Fruit fly (Drosophila melanogaster) whole organism, prepupa: ENCODE measurements around the gene Esyt2.
A peak's percentile ranks its signal among the peaks of the same experiment; 100 is the strongest.

Experiments
- Blimp-1 ChIP-seq: fragments of 200-800 bp; sonication (Bioruptor generic); optimal IDR thresholded peaks from 3 replicates; lab custom pipeline; 2017; ENCODE audit warnings: missing biosample characterization, missing genetic modification characterization, mild to moderate bottlenecking, moderate library complexity, missing genetic modification reagents
- CG10631 ChIP-seq: fragments of 200-800 bp; sonication (Bioruptor generic); optimal IDR thresholded peaks from 2 replicates; lab custom pipeline; 2016; ENCODE audit warnings: missing biosample characterization, missing genetic modification characterization
- CG10669 ChIP-seq: fragments of 200-800 bp; sonication (Bioruptor generic); optimal IDR thresholded peaks from 3 replicates; lab custom pipeline; 2018; ENCODE audit warnings: missing biosample characterization, mild to moderate bottlenecking, missing genetic modification characterization, moderate library complexity
- CG11762 ChIP-seq: fragments of 200-800 bp; sonication (Bioruptor generic); optimal IDR thresholded peaks from 3 replicates; lab custom pipeline; 2016; ENCODE audit warnings: missing biosample characterization, missing genetic modification characterization; ENCODE audit not compliant: insufficient read depth
- CG1621 ChIP-seq: fragments of 200-800 bp; sonication (Bioruptor generic); optimal IDR thresholded peaks from 3 replicates; lab custom pipeline; 2018; ENCODE audit warnings: missing biosample characterization, mild to moderate bottlenecking, missing genetic modification characterization
- CG16779 ChIP-seq: fragments of 200-800 bp; sonication (Bioruptor generic); optimal IDR thresholded peaks from 3 replicates; lab custom pipeline; 2017; ENCODE audit warnings: missing biosample characterization, mild to moderate bottlenecking, missing genetic modification characterization
- CG31627 ChIP-seq: fragments of 200-800 bp; sonication (Bioruptor generic); optimal IDR thresholded peaks from 3 replicates; lab custom pipeline; 2016; ENCODE audit warnings: missing biosample characterization, missing genetic modification characterization
- CG32006 ChIP-seq: fragments of 200-800 bp; sonication (Bioruptor generic); optimal IDR thresholded peaks from 3 replicates; lab custom pipeline; 2017; ENCODE audit warnings: missing biosample characterization, mild to moderate bottlenecking, missing genetic modification characterization
- CG34406 ChIP-seq: fragments of 200-800 bp; sonication (Bioruptor generic); optimal IDR thresholded peaks from 3 replicates; lab custom pipeline; 2016; ENCODE audit warnings: missing biosample characterization, missing genetic modification characterization
- CG3919 ChIP-seq: fragments of 200-800 bp; sonication (Bioruptor generic); optimal IDR thresholded peaks from 3 replicates; lab custom pipeline; 2016; ENCODE audit warnings: missing biosample characterization, missing genetic modification characterization
- CG4318 ChIP-seq: fragments of 200-800 bp; sonication (Bioruptor generic); optimal IDR thresholded peaks from 3 replicates; lab custom pipeline; 2017; ENCODE audit warnings: missing biosample characterization, mild to moderate bottlenecking, missing genetic modification characterization
- CG6163 ChIP-seq: fragments of 200-800 bp; sonication (Bioruptor generic); IDR thresholded peaks from 3 replicates; pipeline ENCODE4 v1.3.6; 2022; ENCODE audit warnings: missing biosample characterization, missing genetic modification characterization
- CG6276 ChIP-seq: fragments of 200-800 bp; sonication (Bioruptor generic); optimal IDR thresholded peaks from 2 replicates; lab custom pipeline; 2017; ENCODE audit warnings: missing biosample characterization, mild to moderate bottlenecking, missing genetic modification characterization
- CG6792 ChIP-seq: fragments of 200-800 bp; sonication (Bioruptor generic); optimal IDR thresholded peaks from 3 replicates; lab custom pipeline; 2016; ENCODE audit warnings: missing biosample characterization, missing genetic modification characterization
- CG6808 ChIP-seq: fragments of 200-800 bp; sonication (Bioruptor generic); optimal IDR thresholded peaks from 3 replicates; lab custom pipeline; 2017; ENCODE audit warnings: missing biosample characterization, missing genetic modification characterization, mild to moderate bottlenecking, moderate library complexity, missing genetic modification reagents
- CG7368 ChIP-seq: fragments of 200-800 bp; sonication (Bioruptor generic); optimal IDR thresholded peaks from 3 replicates; lab custom pipeline; 2016; ENCODE audit warnings: missing biosample characterization, missing genetic modification characterization
- CG8119 ChIP-seq: fragments of 200-800 bp; sonication (Bioruptor generic); IDR thresholded peaks from 3 replicates; pipeline ENCODE4 v1.3.6; 2022; ENCODE audit warnings: missing biosample characterization, missing genetic modification characterization
- CG8319 ChIP-seq: fragments of 200-800 bp; sonication (Bioruptor generic); optimal IDR thresholded peaks from 3 replicates; lab custom pipeline; 2016; ENCODE audit warnings: missing biosample characterization, missing genetic modification characterization
- CG8632 ChIP-seq: fragments of 200-800 bp; sonication (Bioruptor generic); optimal IDR thresholded peaks from 3 replicates; lab custom pipeline; 2016; ENCODE audit warnings: missing biosample characterization, missing genetic modification characterization
- CG9139 ChIP-seq: fragments of 200-800 bp; sonication (Bioruptor generic); optimal IDR thresholded peaks from 3 replicates; lab custom pipeline; 2017; ENCODE audit warnings: missing biosample characterization, mild to moderate bottlenecking, missing genetic modification characterization
- Eip75B ChIP-seq: fragments of 200-800 bp; sonication (Bioruptor generic); optimal IDR thresholded peaks from 3 replicates; lab custom pipeline; 2016; ENCODE audit warnings: missing biosample characterization, missing genetic modification characterization
- Eip78C ChIP-seq: fragments of 200-800 bp; sonication (Bioruptor generic); peaks from one replicate; lab custom pipeline; 2016; ENCODE audit warnings: missing biosample characterization, missing genetic modification characterization
- Eip93F ChIP-seq: fragments of 200-800 bp; sonication (Bioruptor generic); optimal IDR thresholded peaks from 2 replicates; lab custom pipeline; 2016; ENCODE audit warnings: missing biosample characterization, mild to moderate bottlenecking, missing genetic modification characterization
- Ets21C ChIP-seq: fragments of 200-800 bp; sonication (Bioruptor generic); optimal IDR thresholded peaks from 3 replicates; lab custom pipeline; 2016; ENCODE audit warnings: missing biosample characterization, missing genetic modification characterization
- Ets96B ChIP-seq: fragments of 200-800 bp; optimal IDR thresholded peaks from 2 replicates; lab custom pipeline; 2019; ENCODE audit warnings: missing biosample characterization, mild to moderate bottlenecking, missing genetic modification characterization, moderate library complexity
- Gug ChIP-seq: fragments of 200-800 bp; sonication (Bioruptor generic); IDR thresholded peaks from 2 replicates; pipeline ENCODE4 v1.3.6; 2022; ENCODE audit warnings: missing biosample characterization, missing genetic modification characterization
- Hr38 ChIP-seq: sonication (Bioruptor generic); optimal IDR thresholded peaks from 2 replicates; lab custom pipeline; 2016; ENCODE audit warnings: missing biosample characterization, missing genetic modification characterization
- Hr39 ChIP-seq: fragments of 200-800 bp; sonication (Bioruptor generic); optimal IDR thresholded peaks from 2 replicates; lab custom pipeline; 2016; ENCODE audit warnings: missing biosample characterization, missing genetic modification characterization
- Hr4 ChIP-seq: fragments of 200-800 bp; sonication (Bioruptor generic); optimal IDR thresholded peaks from 3 replicates; lab custom pipeline; 2016; ENCODE audit warnings: missing biosample characterization, missing genetic modification characterization
- Lpt ChIP-seq: fragments of 200-800 bp; sonication (Bioruptor generic); optimal IDR thresholded peaks from 3 replicates; lab custom pipeline; 2016; ENCODE audit warnings: missing biosample characterization, missing genetic modification characterization
- Met ChIP-seq: fragments of 200-800 bp; sonication (Bioruptor generic); optimal IDR thresholded peaks from 3 replicates; lab custom pipeline; 2016; ENCODE audit warnings: missing biosample characterization, missing genetic modification characterization
- OdsH ChIP-seq: fragments of 200-800 bp; sonication (Bioruptor generic); optimal IDR thresholded peaks from 3 replicates; lab custom pipeline; 2016; ENCODE audit warnings: missing biosample characterization, missing genetic modification characterization
- Smox ChIP-seq: fragments of 200-800 bp; sonication (Bioruptor generic); optimal IDR thresholded peaks from 3 replicates; lab custom pipeline; 2016; ENCODE audit warnings: missing biosample characterization, missing genetic modification characterization
- Sox102F ChIP-seq: fragments of 200-800 bp; sonication (Bioruptor generic); optimal IDR thresholded peaks from 2 replicates; lab custom pipeline; 2016; ENCODE audit warnings: missing biosample characterization, mild to moderate bottlenecking, missing genetic modification characterization
- Sox15 ChIP-seq: fragments of 200-800 bp; sonication (Bioruptor generic); optimal IDR thresholded peaks from 3 replicates; lab custom pipeline; 2016; ENCODE audit warnings: missing biosample characterization, missing genetic modification characterization
- achi ChIP-seq: fragments of 200-800 bp; sonication (Bioruptor generic); optimal IDR thresholded peaks from 3 replicates; lab custom pipeline; 2016; ENCODE audit warnings: missing biosample characterization, missing genetic modification characterization
- acj6 ChIP-seq: fragments of 200-800 bp; sonication (Bioruptor generic); optimal IDR thresholded peaks from 3 replicates; lab custom pipeline; 2016; ENCODE audit warnings: missing biosample characterization, missing genetic modification characterization
- cyc ChIP-seq: fragments of 200-800 bp; sonication (Bioruptor generic); optimal IDR thresholded peaks from 3 replicates; lab custom pipeline; 2016; ENCODE audit warnings: missing biosample characterization, missing genetic modification characterization
- dac ChIP-seq: fragments of 200-800 bp; sonication (Bioruptor generic); optimal IDR thresholded peaks from 2 replicates; lab custom pipeline; 2017; ENCODE audit warnings: missing biosample characterization, mild to moderate bottlenecking, missing genetic modification characterization
- dsx ChIP-seq: fragments of 200-800 bp; optimal IDR thresholded peaks from 3 replicates; lab custom pipeline; 2019; ENCODE audit warnings: missing biosample characterization, mild to moderate bottlenecking, missing genetic modification characterization, moderate library complexity; ENCODE audit not compliant: poor library complexity, severe bottlenecking
- eg ChIP-seq: fragments of 200-800 bp; sonication (Bioruptor generic); IDR thresholded peaks from 3 replicates; pipeline ENCODE4 v1.3.6; 2022; ENCODE audit warnings: missing biosample characterization, missing genetic modification characterization
- fd59A ChIP-seq: fragments of 200-800 bp; sonication (Bioruptor generic); optimal IDR thresholded peaks from 2 replicates; lab custom pipeline; 2017; ENCODE audit warnings: missing biosample characterization, mild to moderate bottlenecking, missing genetic modification characterization, missing genetic modification reagents
- fd85E ChIP-seq: fragments of 200-800 bp; sonication (Bioruptor generic); optimal IDR thresholded peaks from 3 replicates; lab custom pipeline; 2016; ENCODE audit warnings: missing biosample characterization, missing genetic modification characterization
- fkh ChIP-seq: fragments of 200-800 bp; sonication (Bioruptor generic); optimal IDR thresholded peaks from 3 replicates; lab custom pipeline; 2017; ENCODE audit warnings: missing biosample characterization, mild to moderate bottlenecking, missing genetic modification characterization, moderate library complexity
- lz ChIP-seq: fragments of 200-800 bp; sonication (Bioruptor generic); optimal IDR thresholded peaks from 3 replicates; lab custom pipeline; 2016; ENCODE audit warnings: missing biosample characterization, missing genetic modification characterization
- net ChIP-seq: fragments of 200-800 bp; sonication (Bioruptor generic); optimal IDR thresholded peaks from 3 replicates; lab custom pipeline; 2016; ENCODE audit warnings: missing biosample characterization, missing genetic modification characterization
- pdm3 ChIP-seq: fragments of 200-800 bp; sonication (Bioruptor generic); optimal IDR thresholded peaks from 3 replicates; lab custom pipeline; 2016; ENCODE audit warnings: missing biosample characterization, missing genetic modification characterization
- salr ChIP-seq, 2 experiments: fragments of 200-800 bp; sonication (Bioruptor generic); optimal IDR thresholded peaks; 3 replicates each; lab custom pipeline; 2016 to 2018; ENCODE audit warnings: missing biosample characterization in 2 of 2, missing genetic modification characterization in 2 of 2, mild to moderate bottlenecking in 1 of 2
- ss ChIP-seq, 2 experiments: fragments of 200-800 bp; sonication (Bioruptor generic); optimal IDR thresholded peaks; 2 replicates in 1 of 2; 3 replicates in 1 of 2; lab custom pipeline; 2017 to 2018; ENCODE audit warnings: mild to moderate bottlenecking in 2 of 2, missing biosample characterization in 2 of 2, missing genetic modification characterization in 2 of 2, moderate library complexity in 1 of 2
- svp ChIP-seq: fragments of 200-800 bp; sonication (Bioruptor generic); peaks from one replicate; lab custom pipeline; 2016; ENCODE audit warnings: missing biosample characterization, missing genetic modification characterization
- topi ChIP-seq: fragments of 200-800 bp; sonication (Bioruptor generic); optimal IDR thresholded peaks from 3 replicates; lab custom pipeline; 2016; ENCODE audit warnings: missing biosample characterization, missing genetic modification characterization
- vri ChIP-seq: fragments of 200-800 bp; sonication (Bioruptor generic); optimal IDR thresholded peaks from 3 replicates; lab custom pipeline; 2016; ENCODE audit warnings: missing biosample characterization, mild to moderate bottlenecking, missing genetic modification characterization

Esyt2 gene

DNA sequence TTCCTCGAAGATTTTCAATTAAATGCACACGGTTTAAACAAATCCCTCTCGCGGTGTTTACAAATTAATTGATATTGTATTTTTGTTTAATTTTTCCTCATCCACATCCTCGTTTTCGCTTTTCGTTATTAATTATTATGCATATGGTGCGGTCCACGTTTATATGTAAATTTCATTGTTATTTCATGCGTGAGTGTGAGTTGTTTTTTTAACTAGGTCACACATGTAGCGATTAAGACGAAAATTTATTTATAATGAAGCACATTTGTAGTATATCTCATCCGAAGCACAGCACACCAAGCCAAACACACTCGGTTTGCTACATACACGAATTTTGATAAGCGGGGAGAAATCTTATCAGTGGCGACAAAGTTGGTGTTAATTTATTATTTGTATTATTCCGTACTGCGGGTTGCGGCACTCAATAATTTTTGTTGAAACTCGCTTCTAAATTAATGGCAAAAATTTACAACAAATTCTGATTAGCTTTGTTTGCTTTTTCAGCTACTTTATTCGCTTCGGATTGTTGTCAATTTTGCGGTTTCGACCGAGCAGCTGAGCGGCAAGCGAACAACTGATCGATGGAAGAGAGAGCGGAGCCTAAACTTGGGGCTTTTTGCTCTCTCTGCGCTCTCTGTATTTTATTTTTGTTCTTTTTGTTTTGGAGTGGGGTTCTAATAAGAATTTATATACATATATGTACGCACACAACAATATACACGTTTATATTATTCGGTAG is 27.0 kb downstream of the Esyt2 start:
- TF ChIP-seq CG4318 (GFP tag; lab: Kevin White, UChicago) = no peak
- TF ChIP-seq CG8119 (GFP tag; lab: Robert Waterston, UW) = no peak
- no peak for TF ChIP-seq dac
- TF ChIP-seq CG6792 (GFP tag; lab: Kevin White, UChicago) = no peak
- no peak for TF ChIP-seq CG1621 (tag; lab: Kevin White, UChicago)
- peak; percentile 19; the same call in 1 of the 3 replicates for TF ChIP-seq eg (GFP tag; lab: Robert Waterston, UW)
- TF ChIP-seq topi (GFP tag; lab: Kevin White, UChicago) = no peak
- TF ChIP-seq Smox = no peak
- TF ChIP-seq CG6276 (GFP tag; lab: Kevin White, UChicago) = no peak
- TF ChIP-seq Met (GFP tag; lab: Kevin White, UChicago) = no peak
- no peak for TF ChIP-seq Hr39 (GFP tag; lab: Kevin White, UChicago)
- no peak for TF ChIP-seq Eip78C (GFP tag; lab: Kevin White, UChicago)
- no peak for TF ChIP-seq ss (GFP tag; optimal IDR thresholded peaks at IDR 0.05; lab: Kevin White, UChicago)
- TF ChIP-seq svp (GFP tag; lab: Kevin White, UChicago) = peak; percentile 87
- peak; percentile 66; the same call in 2 of the 3 replicates for TF ChIP-seq CG6163
- no peak for TF ChIP-seq fd85E
- no peak for TF ChIP-seq Sox15 (GFP tag; lab: Kevin White, UChicago)
- TF ChIP-seq net (GFP tag; lab: Kevin White, UChicago) = no peak
- no peak for TF ChIP-seq Eip75B (GFP tag; lab: Kevin White, UChicago)
- TF ChIP-seq CG11762 (GFP tag; lab: Kevin White, UChicago) = no peak
- TF ChIP-seq CG34406 = no peak
- TF ChIP-seq acj6 (GFP tag; lab: Kevin White, UChicago) = no peak
- no peak for TF ChIP-seq CG16779 (tag; lab: Kevin White, UChicago)
- no peak for TF ChIP-seq CG8319 (GFP tag; lab: Kevin White, UChicago)
- no peak for TF ChIP-seq CG9139 (GFP tag; lab: Kevin White, UChicago)
- TF ChIP-seq CG7368 (GFP tag; lab: Kevin White, UChicago) = no peak
- TF ChIP-seq CG10631 (GFP tag; lab: Kevin White, UChicago) = no peak
- TF ChIP-seq CG6808 (GFP tag; lab: Kevin White, UChicago) = no peak
- TF ChIP-seq Ets96B (tag; lab: Kevin White, UChicago) = no peak
- no peak for TF ChIP-seq Sox102F (GFP tag; lab: Kevin White, UChicago)
- no peak for TF ChIP-seq CG32006 (GFP tag; lab: Kevin White, UChicago)
- TF ChIP-seq pdm3 (GFP tag; lab: Kevin White, UChicago) = no peak
- TF ChIP-seq CG8632 (GFP tag; lab: Kevin White, UChicago) = no peak
- no peak for TF ChIP-seq Lpt (GFP tag; lab: Kevin White, UChicago)
- no peak for TF ChIP-seq CG10669 (GFP tag; lab: Kevin White, UChicago)
- TF ChIP-seq Blimp-1 = no peak
- no peak for TF ChIP-seq Hr38 (GFP tag; lab: Kevin White, UChicago)
- TF ChIP-seq vri (GFP tag; lab: Kevin White, UChicago) = peak; percentile 75
- no peak for TF ChIP-seq achi (GFP tag; lab: Kevin White, UChicago)
- TF ChIP-seq Eip93F (GFP tag; lab: Kevin White, UChicago) = no peak
- TF ChIP-seq fd59A (GFP tag; lab: Kevin White, UChicago) = no peak
- TF ChIP-seq Ets21C (GFP tag; lab: Kevin White, UChicago) = no peak
- no peak for TF ChIP-seq Hr4 (GFP tag; lab: Kevin White, UChicago)
- TF ChIP-seq cyc = no peak
- no peak for TF ChIP-seq lz (GFP tag; lab: Kevin White, UChicago)
- TF ChIP-seq CG31627 (GFP tag; lab: Kevin White, UChicago) = no peak
- TF ChIP-seq CG3919 (GFP tag; lab: Kevin White, UChicago) = no peak
- no peak for TF ChIP-seq OdsH (GFP tag; lab: Kevin White, UChicago)
- peak; percentile 59 for TF ChIP-seq fkh (GFP tag; lab: Kevin White, UChicago)
- peak; percentile 29 for TF ChIP-seq dsx (GFP tag; lab: Kevin White, UChicago)
- TF ChIP-seq salr (GFP tag; optimal IDR thresholded peaks at IDR 0.05; lab: Kevin White, UChicago) = no peak
- no peak for TF ChIP-seq Gug
